Worm (Caenorhabditis elegans): Measurements from ENCODE around the gene fbxa-63.
A peak's percentile ranks its signal among the peaks of the same experiment; 100 is the strongest.

Gene fbxa-63

DNA sequence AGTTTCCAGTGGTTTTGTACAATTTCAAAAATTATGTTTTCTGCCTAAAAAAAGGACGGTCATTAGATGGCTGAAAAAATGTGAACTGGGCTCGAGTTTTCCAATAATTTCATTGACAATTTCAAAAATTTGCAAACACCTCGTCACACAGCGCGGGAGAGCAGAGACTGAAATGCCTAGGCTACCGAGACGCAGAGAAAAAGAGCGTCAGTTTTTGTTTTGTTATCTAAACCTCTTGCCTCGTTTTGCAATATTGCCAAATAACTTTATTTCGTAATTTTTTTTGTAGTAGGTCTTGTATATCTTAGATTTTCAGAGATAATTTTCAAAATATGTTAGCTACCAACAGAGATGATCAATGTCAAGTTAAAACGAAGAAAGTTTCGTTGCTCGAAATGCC is at the start of gene fbxa-63:
fbxa-63 (plus strand) TSS at position 310 of the 400 bp plus-strand sequence.
- TF ChIP-seq ceh-45 (GFP tag; IDR thresholded peaks at IDR 0.05) (no peak), nfya-1 (tag; optimal IDR thresholded peaks at IDR 0.05) (peak; percentile 30)

DNA sequence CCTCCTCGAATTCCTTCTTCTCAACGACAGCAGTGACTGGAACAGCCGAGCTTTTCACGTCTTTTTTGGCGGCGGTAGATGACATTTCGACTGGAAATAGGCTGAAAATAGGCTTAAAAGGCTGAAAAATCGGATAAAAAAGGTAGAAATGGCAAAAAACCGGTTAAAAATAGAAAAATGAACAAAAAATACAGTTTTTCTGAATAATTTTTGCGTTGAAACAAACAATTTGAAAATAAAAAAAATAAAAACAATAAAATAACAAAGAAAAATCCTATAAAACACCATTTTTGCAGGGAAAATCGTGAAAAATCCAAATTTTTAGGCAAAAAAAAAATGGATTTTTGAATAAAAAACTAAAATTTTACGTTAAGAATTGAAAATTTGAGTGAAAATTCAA is 47.1 kb upstream of the fbxa-63 start, which contains the start of gene dss-1:
dss-1 (minus strand) TSS at position 101 of the 400 bp plus-strand sequence.
- no peak for TF ChIP-seq ama-1 (optimal IDR thresholded peaks at IDR 0.05)
- TF ChIP-seq ref-2 (tag; optimal IDR thresholded peaks at IDR 0.05) = no peak
- no peak for TF ChIP-seq unc-42 (tag; optimal IDR thresholded peaks at IDR 0.05)
- TF ChIP-seq ttx-3 (tag; optimal IDR thresholded peaks at IDR 0.05) = no peak
- no peak for TF ChIP-seq pqm-1 (tag; optimal IDR thresholded peaks at IDR 0.05)
- no peak for TF ChIP-seq ceh-18 (tag; optimal IDR thresholded peaks at IDR 0.05)
- no peak for TF ChIP-seq ceh-31 (tag; optimal IDR thresholded peaks at IDR 0.05)
- TF ChIP-seq ceh-22 (tag; optimal IDR thresholded peaks at IDR 0.05) = no peak
- TF ChIP-seq ceh-6 (GFP tag; optimal IDR thresholded peaks at IDR 0.05) = no peak
- TF ChIP-seq dmd-4 (tag; optimal IDR thresholded peaks at IDR 0.05; ENCODE audit: borderline replicate concordance) = no peak
- no peak for TF ChIP-seq ceh-19 (GFP tag; optimal IDR thresholded peaks at IDR 0.05)

DNA sequence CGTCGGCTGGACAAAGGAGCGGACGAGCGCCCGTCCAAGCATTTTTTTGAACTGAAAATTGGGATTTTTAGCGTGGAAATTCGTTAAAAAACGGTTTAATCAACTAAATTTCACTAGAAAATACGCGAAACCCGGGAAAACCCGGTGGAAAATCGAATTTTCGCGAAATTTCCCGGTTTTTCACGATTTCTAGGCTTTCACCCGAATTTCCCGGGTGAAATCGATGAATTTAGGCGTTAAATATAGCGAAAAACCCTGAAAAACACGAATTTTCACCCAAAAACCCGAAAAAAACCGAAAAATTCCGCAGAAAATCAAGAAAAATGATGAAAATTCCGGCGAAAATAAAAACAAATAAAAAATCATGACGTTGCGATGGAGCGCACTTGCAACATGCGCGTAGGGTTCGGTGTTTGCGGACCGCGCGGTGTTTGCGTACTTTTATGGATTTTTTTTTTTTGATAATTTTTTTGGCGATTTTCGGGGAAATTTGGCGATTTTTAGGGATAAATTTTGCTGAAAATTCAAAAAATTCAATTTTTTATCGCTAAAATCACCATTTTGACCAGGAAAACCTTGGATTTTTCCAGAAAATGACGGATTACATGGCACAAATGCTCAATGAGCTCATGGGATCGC is 41.2 kb upstream of the fbxa-63 start, which contains the start of the genes mrpl-45 and Y119D3B.12:
mrpl-45 (minus strand) TSS at position 51 of the 639 bp plus-strand sequence.
Y119D3B.12 (plus strand) TSS at position 589 of the 639 bp plus-strand sequence.
- TF ChIP-seq ceh-14 (tag; optimal IDR thresholded peaks at IDR 0.05) (peak; percentile 23), ceh-9 (tag; optimal IDR thresholded peaks at IDR 0.05) (no peak), ceh-6 (GFP tag; optimal IDR thresholded peaks at IDR 0.05) (no peak), tbx-7 (tag; optimal IDR thresholded peaks at IDR 0.05) (no peak), lim-6 (tag; optimal IDR thresholded peaks at IDR 0.05) (no peak), hlh-8 (tag; optimal IDR thresholded peaks at IDR 0.05) (no peak), npax-4 (tag; optimal IDR thresholded peaks at IDR 0.05) (peak; percentile 17), nhr-232 (tag; optimal IDR thresholded peaks at IDR 0.05) (no peak), fax-1 (tag; optimal IDR thresholded peaks at IDR 0.05) (peak; percentile 18), hlh-15 (tag; optimal IDR thresholded peaks at IDR 0.05) (no peak), ceh-24 (tag; optimal IDR thresholded peaks at IDR 0.05) (no peak), unc-86 (tag; optimal IDR thresholded peaks at IDR 0.05) (peak; percentile 30), K02D7.2 (tag; optimal IDR thresholded peaks at IDR 0.05) (no peak), tbx-2 (tag; optimal IDR thresholded peaks at IDR 0.05) (peak; percentile 52), hlh-6 (tag; optimal IDR thresholded peaks at IDR 0.05) (no peak), sox-4 (tag; optimal IDR thresholded peaks at IDR 0.05) (no peak), unc-3 (GFP tag; conservative IDR thresholded peaks at IDR 0.05) (no peak), unc-3 (tag; optimal IDR thresholded peaks at IDR 0.05) (peak; percentile 59), elt-4 (tag; optimal IDR thresholded peaks at IDR 0.05) (no peak), pros-1 (tag; optimal IDR thresholded peaks at IDR 0.05) (no peak), elt-2 (tag; optimal IDR thresholded peaks at IDR 0.05) (peak; percentile 54), pag-3 (tag; optimal IDR thresholded peaks at IDR 0.05; ENCODE audit: borderline replicate concordance) (no peak), ceh-22 (tag; optimal IDR thresholded peaks at IDR 0.05) (no peak), pax-1 (tag; optimal IDR thresholded peaks at IDR 0.05) (peak; percentile 4), mec-3 (tag; optimal IDR thresholded peaks at IDR 0.05; ENCODE audit: borderline replicate concordance) (no peak), dmd-4 (tag; optimal IDR thresholded peaks at IDR 0.05; ENCODE audit: borderline replicate concordance) (no peak), ceh-45 (GFP tag; IDR thresholded peaks at IDR 0.05) (no peak), sdc-2 (tag; optimal IDR thresholded peaks at IDR 0.05) (no peak), fkh-6 (tag; optimal IDR thresholded peaks at IDR 0.05) (no peak), hlh-30 (tag; optimal IDR thresholded peaks at IDR 0.05; ENCODE audit: insufficient read depth) (peak; percentile 24), ceh-19 (GFP tag; optimal IDR thresholded peaks at IDR 0.05) (no peak), ceh-48 (tag; optimal IDR thresholded peaks at IDR 0.05) (peak; percentile 84), ceh-34 (tag; optimal IDR thresholded peaks at IDR 0.05) (peak; percentile 20), unc-55 (GFP tag; optimal IDR thresholded peaks at IDR 0.05) (no peak), dve-1 (tag; optimal IDR thresholded peaks at IDR 0.05) (peak; percentile 25), pat-9 (tag; optimal IDR thresholded peaks at IDR 0.05) (peak; percentile 23), fkh-10 (GFP tag; optimal IDR thresholded peaks at IDR 0.05) (no peak), nhr-11 (tag; optimal IDR thresholded peaks at IDR 0.05) (no peak), syd-9 (tag; optimal IDR thresholded peaks at IDR 0.05) (no peak), F13H6.1 (tag; optimal IDR thresholded peaks at IDR 0.05) (no peak), pha-2 (tag; optimal IDR thresholded peaks at IDR 0.05) (no peak), ref-2 (tag; optimal IDR thresholded peaks at IDR 0.05) (no peak)
